Worm (Caenorhabditis elegans) whole organism, L1 larva: ENCODE results near the gene fbxa-13.

ENCODE experiments used
- ama-1 ChIP-seq: fragments of 150-350 bp; optimal IDR thresholded peaks from 2 replicates; lab custom pipeline; 2014
- ces-1 ChIP-seq: fragments of 150-350 bp; optimal IDR thresholded peaks from 2 replicates; lab custom pipeline; 2014; ENCODE audit warnings: missing biosample characterization, missing genetic modification reagents, missing genetic modification characterization
- nhr-77 ChIP-seq: fragments of 150-350 bp; optimal IDR thresholded peaks from 2 replicates; lab custom pipeline; 2014; ENCODE audit warnings: missing biosample characterization, missing genetic modification characterization
- snpc-4 ChIP-seq: fragments of 150-350 bp; optimal IDR thresholded peaks from 2 replicates; lab custom pipeline; 2014; ENCODE audit warnings: missing biosample characterization, missing genetic modification characterization
- unc-130 ChIP-seq: fragments of 150-350 bp; optimal IDR thresholded peaks from 2 replicates; lab custom pipeline; 2017; ENCODE audit warnings: missing biosample characterization, missing genetic modification characterization, inconsistent platforms
- unc-62 ChIP-seq: fragments of 150-350 bp; optimal IDR thresholded peaks from 2 replicates; lab custom pipeline; 2014; ENCODE audit warnings: missing biosample characterization, missing genetic modification reagents, missing genetic modification characterization
- ztf-11 ChIP-seq, 2 experiments: sonication (generic microtip); optimal IDR thresholded peaks; 2 replicates each; lab custom pipeline; 2016 to 2017; ENCODE audit warnings: missing genetic modification characterization in 2 of 2, missing biosample characterization in 1 of 2, missing compliant biosample characterization in 1 of 2

ce11 chrIII:1666893-1667292 lies 38.8 kb downstream of the fbxa-13 start:
- no peak for TF ChIP-seq snpc-4 (tag; lab: Kevin White, UChicago)
- no peak for TF ChIP-seq unc-130 (tag; lab: Kevin White, UChicago)
- no peak for TF ChIP-seq ztf-11 (tag; optimal IDR thresholded peaks at IDR 0.05; lab: Kevin White, UChicago)
- no peak for TF ChIP-seq unc-62 (GFP tag; lab: Kevin White, UChicago)
- TF ChIP-seq ama-1 (lab: Kevin White, UChicago), result no peak
- TF ChIP-seq nhr-77, result no peak
- no peak for TF ChIP-seq ces-1
